Fruit fly (Drosophila melanogaster) whole organism, embryonic: ENCODE results near the gene Nup107.

Experiments
- Blimp-1 ChIP-seq: fragments of 200-800 bp; sonication (Bioruptor generic); optimal IDR thresholded peaks from 3 replicates; lab custom pipeline; 2018; ENCODE audit warnings: missing biosample characterization, missing genetic modification characterization, mild to moderate bottlenecking, moderate library complexity, missing genetic modification reagents
- BtbVII ChIP-seq: fragments of 200-800 bp; sonication (Bioruptor generic); optimal IDR thresholded peaks from 3 replicates; lab custom pipeline; 2017; ENCODE audit warnings: missing biosample characterization, mild to moderate bottlenecking, missing genetic modification characterization
- CG15601 ChIP-seq: fragments of 200-800 bp; sonication (Bioruptor generic); optimal IDR thresholded peaks from 3 replicates; lab custom pipeline; 2019; ENCODE audit warnings: missing biosample characterization, mild to moderate bottlenecking, missing genetic modification characterization, moderate library complexity
- CG1602 ChIP-seq: fragments of 200-800 bp; sonication (Bioruptor generic); optimal IDR thresholded peaks from 3 replicates; lab custom pipeline; 2016; ENCODE audit warnings: missing biosample characterization, missing genetic modification characterization
- CG17829 ChIP-seq: fragments of 200-800 bp; optimal IDR thresholded peaks from 2 replicates; lab custom pipeline; 2019; ENCODE audit warnings: missing biosample characterization, mild to moderate bottlenecking, missing genetic modification characterization, moderate library complexity
- CG1832 ChIP-seq: fragments of 200-800 bp; sonication (Bioruptor generic); optimal IDR thresholded peaks from 2 replicates; lab custom pipeline; 2017; ENCODE audit warnings: missing biosample characterization, mild to moderate bottlenecking, missing genetic modification characterization, inconsistent platforms
- CG3065 ChIP-seq: fragments of 200-800 bp; sonication (Bioruptor generic); optimal IDR thresholded peaks from 2 replicates; lab custom pipeline; 2016; ENCODE audit warnings: missing biosample characterization, missing genetic modification characterization
- CG31388 ChIP-seq: fragments of 200-800 bp; sonication (Bioruptor generic); optimal IDR thresholded peaks from 2 replicates; lab custom pipeline; 2016; ENCODE audit warnings: missing biosample characterization, missing genetic modification characterization
- CG31441 ChIP-seq: fragments of 200-800 bp; sonication (Bioruptor generic); IDR thresholded peaks from 2 replicates; pipeline ENCODE4 v1.3.6; 2022; ENCODE audit warnings: missing biosample characterization, missing genetic modification characterization
- CG3163 ChIP-seq: fragments of 200-800 bp; sonication (Bioruptor generic); optimal IDR thresholded peaks from 3 replicates; lab custom pipeline; 2016; ENCODE audit warnings: missing biosample characterization, missing genetic modification characterization
- CG4360 ChIP-seq: fragments of 200-800 bp; sonication (Bioruptor generic); IDR thresholded peaks from 2 replicates; pipeline ENCODE4 v1.3.6; 2022; ENCODE audit warnings: missing biosample characterization, missing genetic modification characterization
- CG4820 ChIP-seq: fragments of 200-800 bp; sonication (Bioruptor generic); optimal IDR thresholded peaks from 3 replicates; lab custom pipeline; 2016; ENCODE audit warnings: missing biosample characterization, missing genetic modification characterization
- CG5180 ChIP-seq: fragments of 200-800 bp; sonication (Bioruptor generic); optimal IDR thresholded peaks from 3 replicates; lab custom pipeline; 2017; ENCODE audit warnings: missing biosample characterization, missing genetic modification characterization, mild to moderate bottlenecking, moderate library complexity, missing genetic modification reagents
- CG6813 ChIP-seq: fragments of 200-800 bp; sonication (Bioruptor generic); optimal IDR thresholded peaks from 2 replicates; lab custom pipeline; 2017; ENCODE audit warnings: missing biosample characterization, missing genetic modification characterization, mild to moderate bottlenecking, moderate library complexity, missing genetic modification reagents
- CG8388 ChIP-seq: fragments of 200-800 bp; sonication (Bioruptor generic); optimal IDR thresholded peaks from 2 replicates; lab custom pipeline; 2019; ENCODE audit warnings: missing biosample characterization, mild to moderate bottlenecking, missing genetic modification characterization, moderate library complexity
- CG8765 ChIP-seq: fragments of 200-800 bp; sonication (Bioruptor generic); IDR thresholded peaks from 2 replicates; pipeline ENCODE4 v1.3.6; 2022; ENCODE audit warnings: missing biosample characterization, missing genetic modification characterization
- CHES-1-like ChIP-seq: fragments of 200-800 bp; sonication (Bioruptor generic); optimal IDR thresholded peaks from 2 replicates; lab custom pipeline; 2016; ENCODE audit warnings: missing biosample characterization, missing genetic modification characterization
- Drgx ChIP-seq: fragments of 200-800 bp; sonication (Bioruptor generic); IDR thresholded peaks from 2 replicates; pipeline ENCODE4 v1.3.6; 2022; ENCODE audit warnings: missing biosample characterization, missing genetic modification characterization
- Ets97D ChIP-seq: fragments of 200-800 bp; sonication (Bioruptor generic); optimal IDR thresholded peaks from 3 replicates; lab custom pipeline; 2016; ENCODE audit warnings: missing biosample characterization, missing genetic modification characterization
- Med ChIP-seq: fragments of 200-800 bp; sonication (Bioruptor generic); peaks from one replicate; lab custom pipeline; 2016; ENCODE audit warnings: missing biosample characterization, missing genetic modification characterization, mild to moderate bottlenecking, inconsistent platforms, moderate library complexity
- NFAT ChIP-seq: fragments of 200-800 bp; sonication (Bioruptor generic); IDR thresholded peaks from 2 replicates; pipeline ENCODE4 v1.3.6; 2022; ENCODE audit warnings: missing biosample characterization, missing genetic modification characterization
- NfI ChIP-seq: fragments of 200-800 bp; sonication (Bioruptor generic); optimal IDR thresholded peaks from 3 replicates; lab custom pipeline; 2018; ENCODE audit warnings: missing biosample characterization, mild to moderate bottlenecking, missing genetic modification characterization, moderate library complexity
- Pdp1 ChIP-seq, 2 experiments: fragments of 200-800 bp; sonication (Bioruptor generic); optimal IDR thresholded peaks; 3 replicates each; lab custom pipeline; 2016; ENCODE audit warnings: missing biosample characterization in 2 of 2, missing genetic modification characterization in 2 of 2, mild to moderate bottlenecking in 1 of 2, moderate library complexity in 1 of 2
- Ravus ChIP-seq: fragments of 200-800 bp; sonication (Bioruptor generic); IDR thresholded peaks from 2 replicates; pipeline ENCODE4 v1.3.6; 2022; ENCODE audit warnings: missing biosample characterization, missing genetic modification characterization
- Sox102F ChIP-seq: fragments of 200-800 bp; sonication (Bioruptor generic); optimal IDR thresholded peaks from 2 replicates; lab custom pipeline; 2018; ENCODE audit warnings: missing biosample characterization, mild to moderate bottlenecking, missing genetic modification characterization, moderate library complexity
- abd-A ChIP-seq: fragments of 200-800 bp; sonication (Bioruptor generic); optimal IDR thresholded peaks from 3 replicates; lab custom pipeline; 2019; ENCODE audit warnings: missing biosample characterization, mild to moderate bottlenecking, missing genetic modification characterization, moderate library complexity
- chinmo ChIP-seq: fragments of 200-800 bp; sonication (Bioruptor generic); IDR thresholded peaks from 4 replicates; pipeline ENCODE4 v1.3.6; 2022; ENCODE audit warnings: missing biosample characterization, missing genetic modification characterization; ENCODE audit not compliant: partially characterized antibody
- cwo ChIP-seq: fragments of 200-800 bp; sonication (Bioruptor generic); optimal IDR thresholded peaks from 3 replicates; lab custom pipeline; 2017; ENCODE audit warnings: missing biosample characterization, missing genetic modification characterization, mild to moderate bottlenecking, moderate library complexity, missing genetic modification reagents
- emc ChIP-seq: fragments of 200-800 bp; sonication (Bioruptor generic); optimal IDR thresholded peaks from 2 replicates; lab custom pipeline; 2016; ENCODE audit warnings: missing biosample characterization, missing genetic modification characterization
- ftz-f1 ChIP-seq: fragments of 200-800 bp; sonication (Bioruptor generic); optimal IDR thresholded peaks from 2 replicates; lab custom pipeline; 2016; ENCODE audit warnings: missing biosample characterization, missing genetic modification characterization
- kay ChIP-seq: fragments of 200-800 bp; sonication (Bioruptor generic); optimal IDR thresholded peaks from 2 replicates; lab custom pipeline; 2016; ENCODE audit warnings: missing biosample characterization, missing genetic modification characterization
- lab ChIP-seq: fragments of 200-800 bp; sonication (Bioruptor generic); optimal IDR thresholded peaks from 3 replicates; lab custom pipeline; 2017; ENCODE audit warnings: missing biosample characterization, missing genetic modification characterization, mild to moderate bottlenecking, moderate library complexity, missing genetic modification reagents
- luna ChIP-seq: fragments of 200-800 bp; sonication (Bioruptor generic); optimal IDR thresholded peaks from 2 replicates; lab custom pipeline; 2016; ENCODE audit warnings: missing biosample characterization, missing genetic modification characterization
- mld ChIP-seq: fragments of 200-800 bp; sonication (Bioruptor generic); IDR thresholded peaks from 3 replicates; pipeline ENCODE4 v1.3.6; 2022; ENCODE audit warnings: missing biosample characterization, missing genetic modification characterization; ENCODE audit not compliant: partially characterized antibody
- oc ChIP-seq: fragments of 200-800 bp; sonication (Bioruptor generic); optimal IDR thresholded peaks from 2 replicates; lab custom pipeline; 2018; ENCODE audit warnings: missing biosample characterization, mild to moderate bottlenecking, missing genetic modification characterization, moderate library complexity
- pfk ChIP-seq: fragments of 200-800 bp; sonication (Bioruptor generic); optimal IDR thresholded peaks from 2 replicates; lab custom pipeline; 2018; ENCODE audit warnings: missing biosample characterization, mild to moderate bottlenecking, missing genetic modification characterization, moderate library complexity
- pho ChIP-seq: fragments of 200-800 bp; sonication (Bioruptor generic); optimal IDR thresholded peaks from 2 replicates; lab custom pipeline; 2016; ENCODE audit warnings: missing biosample characterization, missing genetic modification characterization
- phol ChIP-seq: fragments of 200-800 bp; sonication (Bioruptor generic); optimal IDR thresholded peaks from 3 replicates; lab custom pipeline; 2018; ENCODE audit warnings: missing biosample characterization, mild to moderate bottlenecking, missing genetic modification characterization, moderate library complexity
- prd ChIP-seq, 3 experiments: fragments of >200 bp in 2 of 3; fragments of 200-800 bp in 1 of 3; sonication (Bioruptor generic) in 1 of 3; optimal IDR thresholded peaks in 2 of 3; IDR thresholded peaks in 1 of 3; 2 replicates in 2 of 3; 3 replicates in 1 of 3; pipeline versions ENCODE4 v1.3.6 to Lab custom; 2017 to 2022; ENCODE audit warnings: missing biosample characterization in 1 of 3, missing genetic modification characterization in 1 of 3
- row ChIP-seq: fragments of 200-800 bp; sonication (Bioruptor generic); IDR thresholded peaks from 3 replicates; pipeline ENCODE4 v1.3.6; 2022; ENCODE audit warnings: missing biosample characterization, missing genetic modification characterization
- schlank ChIP-seq: fragments of 200-800 bp; sonication (Bioruptor generic); optimal IDR thresholded peaks from 2 replicates; lab custom pipeline; 2018; ENCODE audit warnings: missing biosample characterization, mild to moderate bottlenecking, missing genetic modification characterization
- sqz ChIP-seq: fragments of 200-800 bp; sonication (Bioruptor generic); optimal IDR thresholded peaks from 3 replicates; lab custom pipeline; 2018; ENCODE audit warnings: missing biosample characterization, mild to moderate bottlenecking, missing genetic modification characterization
- vvl ChIP-seq: fragments of 200-800 bp; sonication (Bioruptor generic); IDR thresholded peaks from 2 replicates; pipeline ENCODE4 v1.3.6; 2022; ENCODE audit warnings: missing biosample characterization, missing genetic modification characterization
- zfh2 ChIP-seq: fragments of 200-800 bp; sonication (Bioruptor generic); optimal IDR thresholded peaks from 2 replicates; lab custom pipeline; 2016; ENCODE audit warnings: missing biosample characterization, missing genetic modification characterization

Gene Nup107

DNA sequence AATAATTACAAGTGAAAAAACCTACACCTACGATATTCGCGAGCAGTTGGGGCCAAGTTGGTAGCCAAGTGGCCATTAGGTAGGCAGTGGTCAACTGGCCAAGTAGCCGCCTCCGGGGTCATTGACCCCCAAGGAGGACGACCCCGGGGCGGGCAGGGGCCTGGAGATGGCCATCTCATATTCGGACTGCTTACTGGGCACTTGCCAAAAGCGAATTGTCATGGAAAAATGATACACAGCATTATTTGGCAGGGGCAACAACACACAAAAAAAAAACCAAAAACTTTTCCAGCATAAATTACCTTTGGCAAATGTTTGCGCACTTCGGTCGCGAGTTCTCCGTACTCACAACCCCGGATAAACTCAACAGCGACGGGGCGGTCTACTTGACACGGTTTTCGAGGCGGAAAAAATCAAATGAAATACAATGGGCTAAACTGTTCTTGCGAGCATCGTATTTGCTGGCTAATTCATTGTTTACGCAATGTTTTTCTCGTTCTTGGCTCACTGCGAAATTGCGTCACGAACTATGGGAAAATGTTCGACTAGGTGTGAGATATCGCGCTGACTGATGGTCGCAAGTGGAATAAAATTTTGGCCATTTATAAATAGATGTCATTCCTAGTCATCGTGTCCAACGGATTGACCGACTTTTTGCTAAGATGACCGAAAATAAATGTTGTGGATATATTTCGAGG is 15.2 kb upstream of the Nup107 start (continued):
- TF ChIP-seq CG15601 (tag; lab: Kevin White, UChicago) (no peak), CG31441 (GFP tag; lab: Robert Waterston, UW) (no peak), NFAT (GFP tag; lab: Robert Waterston, UW) (no peak), chinmo (0 out of 4 replicates have a peak, but pooled peaks have one; percentile 33), Ets97D (no peak), prd (optimal IDR thresholded peaks at IDR 0.05; lab: Kevin White, UChicago) (no peak), prd (GFP tag; IDR thresholded peaks at IDR 0.05; lab: Robert Waterston, UW) (no peak), lab (GFP tag; lab: Kevin White, UChicago) (no peak), pho (GFP tag; lab: Kevin White, UChicago) (no peak)

DNA sequence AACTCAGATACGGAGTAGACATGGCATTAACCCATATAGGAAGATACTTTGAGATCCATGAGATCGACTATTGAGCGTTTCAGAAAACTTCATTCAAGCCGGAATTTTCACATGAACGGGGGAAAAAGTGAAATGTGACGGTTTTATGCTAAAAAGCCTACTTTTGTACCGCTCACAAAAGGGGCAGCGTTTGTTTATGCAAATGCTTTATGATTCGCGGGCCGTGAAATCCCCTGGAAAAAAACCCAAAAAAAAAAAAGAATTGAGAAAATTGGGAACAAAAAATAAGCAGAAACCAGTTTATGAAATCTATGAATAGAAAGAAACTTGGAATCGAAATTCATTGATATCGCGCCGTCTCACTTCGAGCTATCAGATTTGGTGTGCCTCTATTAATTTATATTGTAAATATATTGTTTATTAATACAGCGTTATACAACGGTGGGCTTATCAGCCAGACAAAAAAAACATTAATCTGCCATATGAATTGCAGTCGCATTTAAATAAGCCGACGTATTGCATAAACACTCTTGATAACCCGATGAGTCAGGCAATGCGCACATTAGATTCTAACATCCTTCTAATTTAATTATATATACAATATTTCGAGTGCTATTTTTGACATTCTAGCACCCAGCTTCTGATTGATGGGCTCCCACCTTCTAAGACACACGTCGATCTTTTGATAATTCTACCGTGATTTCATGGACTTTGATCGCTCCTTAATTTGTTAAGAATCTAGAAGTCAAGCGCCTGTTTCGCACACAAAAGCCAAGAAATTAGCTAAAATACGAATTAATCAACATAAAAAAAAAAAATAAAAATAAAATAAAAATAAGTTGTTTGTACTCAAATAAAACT is 14.0 kb upstream of the Nup107 start:
- TF ChIP-seq oc (tag; lab: Kevin White, UChicago) = peak; percentile 74
- TF ChIP-seq vvl = peak; percentile 35; the same call in 1 of the 2 replicates
- peak; percentile 69 for TF ChIP-seq Blimp-1 (GFP tag; lab: Kevin White, UChicago)
- no peak for TF ChIP-seq CG6813 (GFP tag; lab: Kevin White, UChicago)
- TF ChIP-seq CHES-1-like (GFP tag; lab: Kevin White, UChicago) = no peak
- peak; percentile 66 for TF ChIP-seq sqz (GFP tag; lab: Kevin White, UChicago)
- TF ChIP-seq schlank (tag; lab: Kevin White, UChicago) = no peak
- TF ChIP-seq abd-A (tag; lab: Kevin White, UChicago) = peak; percentile 2
- peak; percentile 30 for TF ChIP-seq Med
- TF ChIP-seq CG8765 (GFP tag; lab: Robert Waterston, UW) = no peak
- peak in 1 of 2 experiments; percentile 77 for TF ChIP-seq Pdp1 (GFP tag; optimal IDR thresholded peaks at IDR 0.05; lab: Kevin White, UChicago)
- no peak for TF ChIP-seq mld (GFP tag; lab: Robert Waterston, UW)
- no peak for TF ChIP-seq CG1832 (GFP tag; lab: Kevin White, UChicago)
- TF ChIP-seq CG8388 (GFP tag; lab: Kevin White, UChicago) = no peak

DNA sequence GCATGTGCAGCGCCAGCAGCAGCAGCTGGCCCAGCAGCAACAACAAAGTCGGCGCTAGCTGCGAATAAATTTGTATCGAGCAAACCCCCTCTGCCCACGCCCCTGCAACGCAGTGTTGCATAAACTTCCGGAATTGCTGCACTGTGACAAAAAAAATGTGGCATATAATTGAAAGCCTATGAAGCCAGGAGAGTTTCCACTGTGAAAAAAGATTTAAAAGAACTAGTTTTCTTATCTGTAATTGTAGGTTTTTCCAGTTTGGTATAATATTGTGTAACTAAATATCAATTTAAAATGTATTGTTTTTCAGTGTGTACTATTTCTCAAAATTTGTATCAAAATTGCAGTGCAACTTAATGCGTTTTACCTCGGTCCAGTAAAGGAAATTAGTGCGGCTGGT is 12.3 kb upstream of the Nup107 start:
- TF ChIP-seq emc (GFP tag; lab: Kevin White, UChicago) (no peak), CG3065 (no peak), Sox102F (GFP tag; lab: Kevin White, UChicago) (peak; percentile 32), CG4820 (no peak), luna (GFP tag; lab: Kevin White, UChicago) (no peak), ftz-f1 (GFP tag; lab: Kevin White, UChicago) (no peak), pfk (GFP tag; lab: Kevin White, UChicago) (no peak), CG1602 (GFP tag; lab: Kevin White, UChicago) (no peak), CG4360 (GFP tag; lab: Robert Waterston, UW) (0 out of 2 replicates have a peak, but pooled peaks have one; percentile 18), CG17829 (no peak), CG8388 (GFP tag; lab: Kevin White, UChicago) (peak; percentile 7), Drgx (GFP tag; lab: Robert Waterston, UW) (peak; percentile 61; the same call in 1 of the 2 replicates), cwo (GFP tag; lab: Kevin White, UChicago) (no peak), Ravus (GFP tag; lab: Robert Waterston, UW) (no peak), CG5180 (GFP tag; lab: Kevin White, UChicago) (peak; percentile 78), kay (GFP tag; lab: Kevin White, UChicago) (no peak), row (GFP tag; lab: Robert Waterston, UW) (0 out of 3 replicates have a peak, but pooled peaks have one; percentile 14), NfI (GFP tag; lab: Kevin White, UChicago) (no peak), BtbVII (GFP tag; lab: Kevin White, UChicago) (no peak), zfh2 (GFP tag; lab: Kevin White, UChicago) (no peak), CG3163 (GFP tag; lab: Kevin White, UChicago) (no peak), CG31388 (GFP tag; lab: Kevin White, UChicago) (no peak), phol (tag; lab: Kevin White, UChicago) (peak; percentile 12)
